Fruit fly (Drosophila melanogaster) whole organism, embryonic: ENCODE measurements around the gene PolD2.

Experiments used
- CG10321 ChIP-seq: fragments of 200-800 bp; sonication (Bioruptor generic); IDR thresholded peaks from 2 replicates; pipeline ENCODE4 v1.3.6; 2022; ENCODE audit warnings: missing biosample characterization, missing genetic modification characterization
- CG11695 ChIP-seq: fragments of 200-800 bp; sonication (Bioruptor generic); IDR thresholded peaks from 3 replicates; pipeline ENCODE4 v1.3.6; 2022; ENCODE audit warnings: missing biosample characterization, missing genetic modification characterization
- CG11696 ChIP-seq: fragments of 200-800 bp; sonication (Bioruptor generic); IDR thresholded peaks from 2 replicates; pipeline ENCODE4 v1.3.6; 2022; ENCODE audit warnings: missing biosample characterization, missing genetic modification characterization
- CG12104 ChIP-seq: fragments of 200-800 bp; sonication (Bioruptor generic); optimal IDR thresholded peaks from 3 replicates; lab custom pipeline; 2016; ENCODE audit warnings: missing biosample characterization, missing genetic modification characterization
- CG12155 ChIP-seq: fragments of 200-800 bp; sonication (Bioruptor generic); optimal IDR thresholded peaks from 3 replicates; lab custom pipeline; 2016; ENCODE audit warnings: missing biosample characterization, missing genetic modification characterization
- CG14667 ChIP-seq: fragments of 200-800 bp; sonication (Bioruptor generic); IDR thresholded peaks from 2 replicates; pipeline ENCODE4 v1.3.6; 2022; ENCODE audit warnings: missing biosample characterization, missing genetic modification characterization
- CG17328 ChIP-seq: fragments of 200-800 bp; sonication (Bioruptor generic); IDR thresholded peaks from 2 replicates; pipeline ENCODE4 v1.3.6; 2022; ENCODE audit warnings: missing biosample characterization, missing genetic modification characterization
- CG17359 ChIP-seq: fragments of 200-800 bp; sonication (Bioruptor generic); optimal IDR thresholded peaks from 3 replicates; lab custom pipeline; 2018; ENCODE audit warnings: missing biosample characterization, mild to moderate bottlenecking, missing genetic modification characterization, moderate library complexity
- CG1792 ChIP-seq: fragments of 200-800 bp; sonication (Bioruptor generic); optimal IDR thresholded peaks from 2 replicates; lab custom pipeline; 2016; ENCODE audit warnings: missing biosample characterization, missing genetic modification characterization
- CG18011 ChIP-seq: fragments of 200-800 bp; sonication (Bioruptor generic); optimal IDR thresholded peaks from 2 replicates; lab custom pipeline; 2017; ENCODE audit warnings: missing biosample characterization, missing genetic modification characterization, mild to moderate bottlenecking, moderate library complexity, missing genotype
- CG18764 ChIP-seq: fragments of 200-800 bp; sonication (Bioruptor generic); optimal IDR thresholded peaks from 3 replicates; lab custom pipeline; 2016; ENCODE audit warnings: missing biosample characterization, missing genetic modification characterization
- CG2120 ChIP-seq: fragments of 200-800 bp; sonication (Bioruptor generic); optimal IDR thresholded peaks from 3 replicates; lab custom pipeline; 2016; ENCODE audit warnings: missing biosample characterization, missing genetic modification characterization
- CG2199 ChIP-seq: fragments of 200-800 bp; sonication (Bioruptor generic); IDR thresholded peaks from 3 replicates; pipeline ENCODE4 v1.3.6; 2022; ENCODE audit warnings: missing biosample characterization, missing genetic modification characterization
- CG3163 ChIP-seq: fragments of 200-800 bp; sonication (Bioruptor generic); optimal IDR thresholded peaks from 3 replicates; lab custom pipeline; 2016; ENCODE audit warnings: missing biosample characterization, missing genetic modification characterization
- CG4282 ChIP-seq: fragments of 200-800 bp; sonication (Bioruptor generic); optimal IDR thresholded peaks from 2 replicates; lab custom pipeline; 2016; ENCODE audit warnings: missing biosample characterization, missing genetic modification characterization
- CG7372 ChIP-seq: fragments of 200-800 bp; sonication (Bioruptor generic); IDR thresholded peaks from 2 replicates; pipeline ENCODE4 v1.3.6; 2022; ENCODE audit warnings: missing biosample characterization, missing genetic modification characterization
- CG7963 ChIP-seq: fragments of 200-800 bp; sonication (Bioruptor generic); IDR thresholded peaks from 3 replicates; pipeline ENCODE4 v1.3.6; 2022; ENCODE audit warnings: missing biosample characterization, missing genetic modification characterization; ENCODE audit not compliant: partially characterized antibody
- CG7987 ChIP-seq: fragments of 200-800 bp; sonication (Bioruptor generic); optimal IDR thresholded peaks from 2 replicates; lab custom pipeline; 2018; ENCODE audit warnings: missing biosample characterization, mild to moderate bottlenecking, missing genetic modification characterization, moderate library complexity
- Camta ChIP-seq: fragments of 200-800 bp; sonication (Bioruptor generic); optimal IDR thresholded peaks from 2 replicates; lab custom pipeline; 2016; ENCODE audit warnings: missing biosample characterization, missing genetic modification characterization
- Chrac-16 ChIP-seq: fragments of 200-800 bp; sonication (Bioruptor generic); optimal IDR thresholded peaks from 3 replicates; lab custom pipeline; 2016; ENCODE audit warnings: missing biosample characterization, missing genetic modification characterization
- D ChIP-seq, 2 experiments: fragments of 200-800 bp in 1 of 2; fragments of >200 bp in 1 of 2; sonication (Bioruptor generic) in 1 of 2; optimal IDR thresholded peaks; 2 replicates in 1 of 2; 3 replicates in 1 of 2; lab custom pipeline; 2017; ENCODE audit warnings: mild to moderate bottlenecking in 1 of 2, missing biosample characterization in 1 of 2, missing genetic modification characterization in 1 of 2, missing genetic modification reagents in 1 of 2
- D19A ChIP-seq: fragments of 200-800 bp; optimal IDR thresholded peaks from 3 replicates; lab custom pipeline; 2019; ENCODE audit warnings: missing biosample characterization, mild to moderate bottlenecking, missing genetic modification characterization, moderate library complexity
- Dbx ChIP-seq: fragments of 200-800 bp; sonication (Bioruptor generic); IDR thresholded peaks from 3 replicates; pipeline ENCODE4 v1.3.6; 2022; ENCODE audit warnings: missing biosample characterization, missing genetic modification characterization
- Dip2 ChIP-seq: fragments of 200-800 bp; sonication (Bioruptor generic); IDR thresholded peaks from 2 replicates; pipeline ENCODE4 v1.3.6; 2022; ENCODE audit warnings: missing biosample characterization, missing genetic modification characterization
- Fer3 ChIP-seq: fragments of 200-800 bp; sonication (Bioruptor generic); optimal IDR thresholded peaks from 2 replicates; lab custom pipeline; 2018; ENCODE audit warnings: missing biosample characterization, mild to moderate bottlenecking, missing genetic modification characterization, moderate library complexity
- GATAe ChIP-seq: fragments of 200-800 bp; sonication (Bioruptor generic); conservative IDR thresholded peaks from 2 replicates; pipeline ENCODE4 v1.3.6; 2022; ENCODE audit warnings: missing biosample characterization, missing genetic modification characterization
- HLHmδ ChIP-seq: fragments of 200-800 bp; sonication (Bioruptor generic); optimal IDR thresholded peaks from 2 replicates; lab custom pipeline; 2018; ENCODE audit warnings: missing biosample characterization, mild to moderate bottlenecking, missing genetic modification characterization, moderate library complexity
- Hand ChIP-seq: fragments of 200-800 bp; sonication (Bioruptor generic); optimal IDR thresholded peaks from 2 replicates; lab custom pipeline; 2017; ENCODE audit warnings: mild to moderate bottlenecking, missing biosample characterization, missing genetic modification reagents, missing genetic modification characterization
- Hey ChIP-seq: fragments of 200-800 bp; sonication (Bioruptor generic); optimal IDR thresholded peaks from 3 replicates; lab custom pipeline; 2018; ENCODE audit warnings: missing biosample characterization, mild to moderate bottlenecking, missing genetic modification characterization
- Jarid2 ChIP-seq: fragments of 200-800 bp; sonication (Bioruptor generic); optimal IDR thresholded peaks from 3 replicates; lab custom pipeline; 2017; ENCODE audit warnings: mild to moderate bottlenecking, missing biosample characterization, missing genetic modification reagents, missing genetic modification characterization
- MTF-1 ChIP-seq: fragments of 200-800 bp; sonication (Bioruptor generic); optimal IDR thresholded peaks from 2 replicates; lab custom pipeline; 2018; ENCODE audit warnings: missing biosample characterization, mild to moderate bottlenecking, missing genetic modification characterization, borderline replicate concordance
- Max ChIP-seq: fragments of 200-800 bp; sonication (Bioruptor generic); optimal IDR thresholded peaks from 2 replicates; lab custom pipeline; 2016; ENCODE audit warnings: missing biosample characterization, mild to moderate bottlenecking, missing genetic modification characterization
- Nf-YB ChIP-seq: fragments of 200-800 bp; sonication (Bioruptor generic); optimal IDR thresholded peaks from 3 replicates; lab custom pipeline; 2019; ENCODE audit warnings: missing biosample characterization, mild to moderate bottlenecking, missing genetic modification characterization, moderate library complexity
- Optix ChIP-seq: fragments of 200-800 bp; sonication (Bioruptor generic); IDR thresholded peaks from 3 replicates; pipeline ENCODE4 v1.3.6; 2022; ENCODE audit warnings: missing biosample characterization, missing genetic modification characterization
- Ptx1 ChIP-seq: fragments of 200-800 bp; sonication (Bioruptor generic); IDR thresholded peaks from 2 replicates; pipeline ENCODE4 v1.3.6; 2022; ENCODE audit warnings: missing biosample characterization, missing genetic modification characterization
- Side ChIP-seq: fragments of 200-800 bp; sonication (Bioruptor generic); optimal IDR thresholded peaks from 2 replicates; lab custom pipeline; 2016; ENCODE audit warnings: missing biosample characterization, missing genetic modification characterization
- Trl ChIP-seq, 3 experiments: fragments of >200 bp in 2 of 3; fragments of 200-800 bp in 1 of 3; sonication (Bioruptor generic) in 1 of 3; optimal IDR thresholded peaks; 2 replicates in 1 of 3; 3 replicates in 2 of 3; lab custom pipeline; 2016 to 2017; ENCODE audit warnings: missing biosample characterization in 1 of 3, missing genetic modification characterization in 1 of 3
- YL-1 ChIP-seq: fragments of 200-800 bp; sonication (Bioruptor generic); optimal IDR thresholded peaks from 3 replicates; lab custom pipeline; 2017; ENCODE audit warnings: missing biosample characterization, mild to moderate bottlenecking, missing genetic modification characterization
- al ChIP-seq: fragments of 200-800 bp; sonication (Bioruptor generic); IDR thresholded peaks from 2 replicates; pipeline ENCODE4 v1.3.6; 2022; ENCODE audit warnings: missing biosample characterization, missing genetic modification characterization
- cato ChIP-seq: fragments of 200-800 bp; sonication (Bioruptor generic); optimal IDR thresholded peaks from 2 replicates; lab custom pipeline; 2016; ENCODE audit warnings: missing biosample characterization, missing genetic modification characterization, borderline replicate concordance
- cg ChIP-seq: fragments of 200-800 bp; sonication (Bioruptor generic); optimal IDR thresholded peaks from 3 replicates; lab custom pipeline; 2019; ENCODE audit warnings: missing biosample characterization, mild to moderate bottlenecking, missing genetic modification characterization, moderate library complexity
- crc ChIP-seq: fragments of 200-800 bp; sonication (Bioruptor generic); optimal IDR thresholded peaks from 2 replicates; lab custom pipeline; 2016; ENCODE audit warnings: missing biosample characterization, missing genetic modification characterization
- crp ChIP-seq, 2 experiments: fragments of 200-800 bp; sonication (Bioruptor generic); optimal IDR thresholded peaks; 2 replicates in 1 of 2; 3 replicates in 1 of 2; lab custom pipeline; 2017; ENCODE audit warnings: missing biosample characterization in 2 of 2, missing genetic modification characterization in 2 of 2, mild to moderate bottlenecking in 1 of 2, moderate library complexity in 1 of 2
- esg ChIP-seq: fragments of 200-800 bp; sonication (Bioruptor generic); conservative IDR thresholded peaks from 2 replicates; pipeline ENCODE4 v1.3.6; 2022; ENCODE audit warnings: missing biosample characterization, missing genetic modification characterization
- jigr1 ChIP-seq: fragments of 200-800 bp; sonication (Bioruptor generic); IDR thresholded peaks from 3 replicates; pipeline ENCODE4 v1.3.6; 2022; ENCODE audit warnings: missing biosample characterization, missing genetic modification characterization
- klu ChIP-seq: fragments of 200-800 bp; sonication (Bioruptor generic); IDR thresholded peaks from 2 replicates; pipeline ENCODE4 v1.3.6; 2022; ENCODE audit warnings: missing biosample characterization, missing genetic modification characterization
- p53 ChIP-seq: fragments of 200-800 bp; sonication (Bioruptor generic); optimal IDR thresholded peaks from 2 replicates; lab custom pipeline; 2016; ENCODE audit warnings: missing biosample characterization, missing genetic modification characterization
- shn ChIP-seq: fragments of 200-800 bp; sonication (Bioruptor generic); optimal IDR thresholded peaks from 3 replicates; lab custom pipeline; 2016; ENCODE audit warnings: missing biosample characterization, missing genetic modification characterization
- sr ChIP-seq: fragments of 200-800 bp; sonication (Bioruptor generic); IDR thresholded peaks from 3 replicates; pipeline ENCODE4 v1.3.6; 2022; ENCODE audit warnings: missing biosample characterization, missing genetic modification characterization

PolD2 gene

dm6 chr3L:1794943-1795696 is 19.7 kb downstream of the PolD2 start, which contains the start of the genes alpha-Spec, dlt and Cdc37 (continued):
- TF ChIP-seq al (GFP tag; lab: Robert Waterston, UW) (no peak), CG2199 (GFP tag; lab: Robert Waterston, UW) (no peak), Optix (GFP tag; lab: Robert Waterston, UW) (no peak), Nf-YB (GFP tag; lab: Kevin White, UChicago) (peak; percentile 14), CG12155 (no peak), Ptx1 (GFP tag; lab: Robert Waterston, UW) (no peak), klu (no peak), Dip2 (no peak), jigr1 (GFP tag; lab: Robert Waterston, UW) (no peak), MTF-1 (GFP tag; lab: Kevin White, UChicago) (peak; percentile 15), p53 (GFP tag; lab: Kevin White, UChicago) (peak; percentile 47), Dbx (GFP tag; lab: Robert Waterston, UW) (no peak), CG17359 (peak; percentile 20), CG11695 (no peak), CG14667 (GFP tag; lab: Robert Waterston, UW) (no peak), CG2120 (peak; percentile 1), CG4282 (GFP tag; lab: Kevin White, UChicago) (no peak), Jarid2 (GFP tag; lab: Kevin White, UChicago) (no peak), esg (GFP tag; lab: Robert Waterston, UW) (no peak), Camta (peak; percentile 6), CG3163 (peak; percentile 3), CG10321 (GFP tag; lab: Robert Waterston, UW) (no peak; the same call in 1 of the 2 replicates), YL-1 (GFP tag; lab: Kevin White, UChicago) (peak; percentile 85), Trl (optimal IDR thresholded peaks at IDR 0.05; lab: Kevin White, UChicago) (no peak), Trl (GFP tag; optimal IDR thresholded peaks at IDR 0.05; lab: Kevin White, UChicago) (no peak), CG7963 (peak; percentile 79), CG18764 (GFP tag; lab: Kevin White, UChicago) (no peak), GATAe (GFP tag; lab: Robert Waterston, UW) (no peak), CG1792 (no peak), crc (GFP tag; lab: Kevin White, UChicago) (no peak), cg (GFP tag; lab: Kevin White, UChicago) (peak; percentile 75), cato (GFP tag; lab: Kevin White, UChicago) (no peak), sr (GFP tag; lab: Robert Waterston, UW) (no peak), D19A (tag; lab: Kevin White, UChicago) (no peak), Max (GFP tag; lab: Kevin White, UChicago) (no peak), Hand (GFP tag; lab: Kevin White, UChicago) (no peak), Fer3 (peak; percentile 24), shn (GFP tag; lab: Kevin White, UChicago) (no peak), crp (GFP tag; optimal IDR thresholded peaks at IDR 0.05; lab: Kevin White, UChicago) (peak in 1 of 2 experiments; percentile 50), HLHmδ (no peak), CG18011 (GFP tag; lab: Kevin White, UChicago) (no peak), Hey (tag; lab: Kevin White, UChicago) (no peak), CG11696 (no peak), D (optimal IDR thresholded peaks at IDR 0.05; lab: Kevin White, UChicago) (no peak), D (GFP tag; optimal IDR thresholded peaks at IDR 0.05; lab: Kevin White, UChicago) (no peak), CG17328 (GFP tag; lab: Robert Waterston, UW) (no peak), CG7987 (GFP tag; lab: Kevin White, UChicago) (no peak), Chrac-16 (no peak), CG7372 (GFP tag; lab: Robert Waterston, UW) (no peak), Side (GFP tag; lab: Kevin White, UChicago) (peak; percentile 30), CG12104 (GFP tag; lab: Kevin White, UChicago) (no peak)
